Worm (Caenorhabditis elegans): ENCODE data around the gene Y49G5A.1.

- no peak for TF ChIP-seq lin-13 (GFP tag; optimal IDR thresholded peaks at IDR 0.05)
- TF ChIP-seq C34F6.9 (tag; optimal IDR thresholded peaks at IDR 0.05): no peak
- TF ChIP-seq unc-62 (GFP tag; optimal IDR thresholded peaks at IDR 0.05): no peak
- TF ChIP-seq snpc-4 (tag; optimal IDR thresholded peaks at IDR 0.05): no peak
- TF ChIP-seq egl-27 (tag; optimal IDR thresholded peaks at IDR 0.05): no peak
- TF ChIP-seq Y55F3AM.14 (GFP tag; optimal IDR thresholded peaks at IDR 0.05): no peak
- no peak for TF ChIP-seq ceh-16 (tag; optimal IDR thresholded peaks at IDR 0.05)
- TF ChIP-seq ceh-82 (tag; optimal IDR thresholded peaks at IDR 0.05): no peak
- TF ChIP-seq nhr-11 (tag; optimal IDR thresholded peaks at IDR 0.05): no peak
- no peak for TF ChIP-seq lsy-2 (tag; optimal IDR thresholded peaks at IDR 0.05)
Measured at ce11 chrV:5330967-5331366, 43.8 kb upstream of the Y49G5A.1 start, which contains the start of gene srg-26.
